Fruit fly (Drosophila melanogaster): ENCODE results near the gene CG10993.

The CG10993 gene

DNA sequence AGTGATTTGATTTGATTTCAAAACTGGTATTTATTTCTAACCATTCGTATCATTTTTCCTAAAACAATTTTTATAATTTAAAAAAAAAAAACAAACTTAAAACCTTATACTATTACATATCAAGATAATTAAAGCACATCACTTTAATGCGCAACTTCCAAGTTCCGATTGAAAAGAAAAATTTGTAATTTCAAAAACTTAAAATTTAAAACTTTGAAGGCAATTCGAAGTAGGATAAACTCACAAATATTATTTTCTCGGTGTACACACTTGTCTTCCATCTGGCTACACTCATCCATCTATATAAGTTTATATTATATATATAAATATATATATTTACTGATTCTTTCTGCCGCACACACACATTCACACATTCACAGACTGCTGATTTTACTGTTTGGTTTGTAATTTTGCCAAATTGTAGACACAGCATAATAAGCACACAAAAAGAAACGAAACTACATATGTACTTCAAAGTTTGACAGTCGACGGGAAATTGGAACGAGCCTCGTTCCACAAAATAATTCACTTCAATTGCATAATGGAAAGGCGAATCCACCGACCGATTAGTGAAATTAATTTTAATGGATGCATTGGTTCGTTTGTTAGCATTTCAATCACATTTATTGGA lies 4.8 kb downstream of the CG10993 start:
- no peak for TF ChIP-seq rn (GFP tag; IDR thresholded peaks at IDR 0.05)
- TF ChIP-seq CG14655 (GFP tag; optimal IDR thresholded peaks at IDR 0.05): no peak
- TF ChIP-seq D1 (tag; optimal IDR thresholded peaks at IDR 0.05): no peak
- TF ChIP-seq CG8159 (tag; optimal IDR thresholded peaks at IDR 0.05): no peak
- no peak for TF ChIP-seq CG34367 (tag; optimal IDR thresholded peaks at IDR 0.05)
- no peak for TF ChIP-seq CG13204 (GFP tag; optimal IDR thresholded peaks at IDR 0.05)
- no peak for TF ChIP-seq CG17806 (tag; optimal IDR thresholded peaks at IDR 0.05)
- TF ChIP-seq CG32121 (GFP tag; IDR thresholded peaks at IDR 0.05): no peak

DNA sequence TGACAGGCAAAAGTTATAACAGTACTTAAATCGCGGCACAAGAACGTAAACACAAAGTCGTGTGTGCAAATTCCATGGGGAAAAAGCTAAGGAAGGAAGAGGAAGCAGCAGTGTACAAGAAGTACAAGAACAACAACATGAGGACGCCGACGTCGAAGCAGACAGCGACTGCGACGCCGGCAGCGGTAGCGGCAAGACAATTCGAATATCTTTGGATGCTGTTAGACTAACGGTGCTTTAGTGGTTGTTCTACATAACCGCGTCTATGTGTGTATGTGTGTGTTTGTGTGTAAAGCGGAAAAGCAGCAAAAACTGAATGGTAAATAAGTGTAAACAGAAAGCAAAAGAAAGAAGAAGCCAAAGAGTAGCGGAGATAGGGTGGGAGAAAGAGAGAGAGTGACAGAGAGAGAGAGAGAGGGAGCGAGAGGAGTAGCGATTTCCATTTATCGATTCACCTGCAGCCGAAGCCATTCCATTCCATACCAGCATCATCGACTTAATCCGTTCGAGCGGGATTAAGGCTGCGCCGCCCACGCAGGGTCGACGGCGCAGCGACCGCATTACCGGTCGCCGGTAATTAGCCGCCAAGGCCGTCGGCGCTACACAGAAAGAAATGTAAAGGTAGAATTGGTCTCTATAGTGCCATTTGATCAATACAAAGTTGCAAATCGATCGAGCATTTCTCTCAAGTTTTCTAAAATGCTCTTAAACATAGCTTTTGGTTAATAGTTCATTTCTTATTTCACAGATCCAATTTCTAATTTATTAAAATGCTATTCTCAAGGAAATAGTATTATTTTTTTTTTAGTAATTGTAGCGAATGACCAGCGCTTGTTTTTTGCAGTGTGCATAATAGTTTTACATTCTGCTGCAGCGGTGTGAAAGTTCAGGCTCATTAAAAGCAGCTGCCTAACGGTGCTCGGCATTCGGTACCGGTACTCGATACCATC lies 6.7 kb downstream of the CG10993 start:
- TF ChIP-seq CG34367 (tag; optimal IDR thresholded peaks at IDR 0.05) (no peak), fd96Ca (GFP tag; IDR thresholded peaks at IDR 0.05) (peak; percentile 43; the same call in 1 of the 3 replicates), Pif1B (GFP tag; optimal IDR thresholded peaks at IDR 0.05) (peak; percentile 13), Ets98B (GFP tag; IDR thresholded peaks at IDR 0.05) (peak; percentile 56), CG17806 (tag; optimal IDR thresholded peaks at IDR 0.05) (peak; percentile 48), CG14655 (GFP tag; optimal IDR thresholded peaks at IDR 0.05) (peak; percentile 71), CG8301 (tag; optimal IDR thresholded peaks at IDR 0.05) (peak; percentile 58), Pif1A (GFP tag; optimal IDR thresholded peaks at IDR 0.05) (peak; percentile 64), CG12605 (GFP tag; IDR thresholded peaks at IDR 0.05) (peak; percentile 50; the same call in 1 of the 2 replicates), EcR (GFP tag; optimal IDR thresholded peaks at IDR 0.05) (no peak), CG4496 (GFP tag; IDR thresholded peaks at IDR 0.05) (peak; percentile 83), CG15710 (tag; optimal IDR thresholded peaks at IDR 0.05) (peak; percentile 40), rn (GFP tag; IDR thresholded peaks at IDR 0.05) (peak; percentile 30; the same call in 1 of the 2 replicates), CG8159 (tag; optimal IDR thresholded peaks at IDR 0.05) (peak; percentile 55), CG32121 (GFP tag; IDR thresholded peaks at IDR 0.05) (peak; percentile 73), CG13204 (GFP tag; optimal IDR thresholded peaks at IDR 0.05) (no peak), Snoo (tag; optimal IDR thresholded peaks at IDR 0.05) (no peak), CG10348 (GFP tag; IDR thresholded peaks at IDR 0.05) (no peak), CG9948 (tag; optimal IDR thresholded peaks at IDR 0.05) (peak; percentile 48)

DNA sequence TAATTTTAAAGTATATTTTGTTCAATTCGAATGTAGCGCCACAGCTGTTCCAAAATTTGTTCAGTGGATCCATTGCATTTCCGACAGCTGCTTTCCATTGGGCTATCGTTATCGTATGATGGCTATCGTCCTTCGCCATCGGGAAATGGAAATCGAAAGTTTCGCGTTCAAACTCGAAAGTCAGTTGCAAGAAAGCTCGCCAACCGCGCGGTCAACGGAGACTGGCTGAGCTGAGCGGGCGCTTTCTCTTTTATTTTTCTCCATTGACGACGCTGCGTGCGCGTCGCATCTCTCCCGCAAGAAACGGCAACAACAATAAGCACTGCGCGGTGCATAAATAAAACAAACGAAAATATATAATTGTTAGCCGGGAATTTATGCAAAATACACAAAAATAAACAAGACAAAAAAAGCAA lies 7.4 kb downstream of the CG10993 start, which contains the start of gene inaE:
inaE (plus strand) TSS at position 181 of the 416 bp plus-strand sequence.
- TF ChIP-seq CG4496 (GFP tag; IDR thresholded peaks at IDR 0.05) (0 out of 3 replicates have a peak, but pooled peaks have one; percentile 40), EcR (GFP tag; optimal IDR thresholded peaks at IDR 0.05) (no peak), fd96Ca (GFP tag; IDR thresholded peaks at IDR 0.05) (peak; percentile 44; the same call in 1 of the 3 replicates), CG14655 (GFP tag; optimal IDR thresholded peaks at IDR 0.05) (no peak), Pif1A (GFP tag; optimal IDR thresholded peaks at IDR 0.05) (peak; percentile 21), gl (tag; optimal IDR thresholded peaks at IDR 0.05) (no peak), CG13204 (GFP tag; optimal IDR thresholded peaks at IDR 0.05) (no peak), D1 (tag; optimal IDR thresholded peaks at IDR 0.05) (no peak), CG10348 (GFP tag; IDR thresholded peaks at IDR 0.05) (no peak), Snoo (tag; optimal IDR thresholded peaks at IDR 0.05) (peak; percentile 24), CG34367 (tag; optimal IDR thresholded peaks at IDR 0.05) (no peak), CG15710 (tag; optimal IDR thresholded peaks at IDR 0.05) (no peak), rn (GFP tag; IDR thresholded peaks at IDR 0.05) (no peak), CG17806 (tag; optimal IDR thresholded peaks at IDR 0.05) (no peak), Ets98B (GFP tag; IDR thresholded peaks at IDR 0.05) (peak; percentile 46; the same call in 1 of the 2 replicates), CG12605 (GFP tag; IDR thresholded peaks at IDR 0.05) (no peak), CG9948 (tag; optimal IDR thresholded peaks at IDR 0.05) (no peak), CG32121 (GFP tag; IDR thresholded peaks at IDR 0.05) (no peak)

DNA sequence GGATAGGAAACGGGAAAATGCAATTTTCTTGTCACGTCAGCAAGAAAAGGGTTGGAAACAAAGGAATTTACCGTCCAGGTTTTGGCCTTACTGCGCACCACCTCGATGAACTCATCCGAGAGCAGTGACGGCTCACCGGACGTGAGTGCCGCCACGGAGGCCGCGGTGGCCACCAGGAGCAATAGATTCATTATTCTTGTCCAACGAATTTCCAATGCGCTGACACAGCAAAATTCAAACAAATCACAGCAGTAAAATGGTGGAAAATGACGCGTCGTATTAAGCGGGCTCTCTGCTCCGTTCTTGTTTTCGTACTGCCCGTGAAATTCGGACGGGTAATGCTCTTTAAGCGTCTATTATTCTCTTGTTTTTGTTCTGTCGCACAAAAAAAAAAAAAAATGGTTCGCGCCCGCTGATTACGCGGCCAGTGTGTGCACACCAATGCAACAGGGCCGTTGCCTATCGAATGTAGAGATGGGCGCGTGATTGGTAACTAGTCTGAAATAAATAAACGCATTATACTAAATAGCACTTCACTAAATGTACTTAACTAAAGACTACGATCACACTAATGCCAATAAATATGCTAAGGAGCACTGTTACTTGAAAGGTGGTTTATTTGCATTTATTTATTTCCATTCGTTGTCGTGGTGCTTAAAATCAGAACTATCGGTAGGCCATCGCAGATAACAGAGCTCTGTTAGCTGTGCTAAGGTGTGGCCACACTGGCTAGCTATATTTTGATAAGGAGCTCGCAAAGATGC lies 9.0 kb downstream of the CG10993 start, which contains the start of the genes CtsB and amrt:
CtsB (minus strand) TSS at position 432 of the 764 bp plus-strand sequence.
amrt (plus strand) TSS at position 721 of the 764 bp plus-strand sequence.
- TF ChIP-seq CG10348 (GFP tag; IDR thresholded peaks at IDR 0.05) (no peak), CG13204 (GFP tag; optimal IDR thresholded peaks at IDR 0.05) (no peak), CG12605 (GFP tag; IDR thresholded peaks at IDR 0.05) (peak; percentile 80), fd96Ca (GFP tag; IDR thresholded peaks at IDR 0.05) (no peak; the same call in 2 of the 3 replicates), Pif1B (GFP tag; optimal IDR thresholded peaks at IDR 0.05) (peak; percentile 25), gl (tag; optimal IDR thresholded peaks at IDR 0.05) (peak; percentile 64), CG8301 (tag; optimal IDR thresholded peaks at IDR 0.05) (peak; percentile 43), EcR (GFP tag; optimal IDR thresholded peaks at IDR 0.05) (peak; percentile 15), CG4496 (GFP tag; IDR thresholded peaks at IDR 0.05) (peak; percentile 86), CG34367 (tag; optimal IDR thresholded peaks at IDR 0.05) (peak; percentile 49), Ets98B (GFP tag; IDR thresholded peaks at IDR 0.05) (peak; percentile 44; the same call in 1 of the 2 replicates), CG17806 (tag; optimal IDR thresholded peaks at IDR 0.05) (peak; percentile 35), Snoo (tag; optimal IDR thresholded peaks at IDR 0.05) (peak; percentile 64), CG15710 (tag; optimal IDR thresholded peaks at IDR 0.05) (peak; percentile 66), CG32121 (GFP tag; IDR thresholded peaks at IDR 0.05) (peak; percentile 31; the same call in 1 of the 2 replicates), D1 (tag; optimal IDR thresholded peaks at IDR 0.05) (no peak), CG14655 (GFP tag; optimal IDR thresholded peaks at IDR 0.05) (peak; percentile 71), Pif1A (GFP tag; optimal IDR thresholded peaks at IDR 0.05) (peak; percentile 57), rn (GFP tag; IDR thresholded peaks at IDR 0.05) (peak; percentile 55; the same call in 1 of the 2 replicates), CG9948 (tag; optimal IDR thresholded peaks at IDR 0.05) (peak; percentile 27), CG8159 (tag; optimal IDR thresholded peaks at IDR 0.05) (peak; percentile 63)

Measured in whole organism, pupa.